Worm (Caenorhabditis elegans): ENCODE results near the gene arrd-5.

DNA sequence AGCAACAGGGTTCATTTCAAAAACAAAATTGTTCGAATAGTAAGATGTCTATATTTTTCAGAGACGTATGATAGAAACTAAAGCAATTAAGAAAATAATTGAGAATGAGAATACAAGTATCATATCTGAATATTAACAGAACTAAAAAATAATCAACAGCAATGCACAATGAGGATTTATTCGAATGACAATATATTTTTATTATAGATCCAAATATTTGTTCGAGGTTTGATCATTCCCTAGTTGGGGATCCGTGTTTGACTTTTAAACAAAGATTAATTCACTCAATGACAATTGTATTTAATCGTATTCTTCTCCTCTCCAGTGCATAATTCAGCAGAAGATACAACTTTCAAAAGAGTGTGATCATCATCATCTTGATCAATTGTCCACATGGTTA is 27.1 kb downstream of the arrd-5 start, which contains the start of gene C08H9.18:
- no peak for TF ChIP-seq pha-4 (tag; optimal IDR thresholded peaks at IDR 0.05)
- TF ChIP-seq mcd-1 (GFP tag; IDR thresholded peaks at IDR 0.05) = no peak
- no peak for TF ChIP-seq ceh-58 (GFP tag; IDR thresholded peaks at IDR 0.05)
